Fruit fly (Drosophila melanogaster): ENCODE data around the gene eIF3g1.

eIF3g1 gene

DNA sequence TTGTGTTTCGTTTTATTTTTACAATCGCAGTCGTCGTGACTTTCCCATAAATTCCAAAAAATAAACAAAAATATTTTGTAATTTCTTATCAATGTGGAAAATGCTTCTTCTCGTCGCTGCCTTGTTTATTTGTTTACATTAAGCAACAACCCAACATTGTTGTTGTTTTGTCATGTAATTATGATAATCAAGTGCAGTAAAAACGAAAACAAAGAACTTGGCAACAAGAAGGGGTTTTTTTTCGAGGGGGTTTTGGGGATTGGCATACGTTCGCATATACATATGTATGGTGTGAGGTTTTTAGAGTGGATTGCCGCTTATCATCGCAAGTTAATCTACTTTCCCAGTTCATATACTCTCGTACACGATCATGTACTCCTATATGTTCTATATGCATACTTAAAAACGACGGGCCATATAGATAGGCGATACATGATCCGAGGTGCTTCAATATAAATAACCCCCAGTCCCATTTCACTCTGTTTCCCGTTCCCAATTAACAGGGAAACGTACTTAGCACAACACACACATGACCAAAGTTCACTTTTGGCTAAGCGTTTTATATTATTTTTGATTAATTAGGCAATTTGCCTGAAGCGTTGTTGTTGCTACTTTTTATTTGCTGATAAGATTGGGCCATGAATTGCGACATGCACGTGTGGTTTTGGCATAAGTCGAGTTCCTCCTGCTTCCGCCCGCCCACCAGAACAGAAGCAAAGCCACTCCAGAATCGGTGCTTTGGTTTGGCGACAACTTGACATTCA lies 43.6 kb upstream of the eIF3g1 start (continued):
- TF ChIP-seq D19A (tag; optimal IDR thresholded peaks at IDR 0.05) = peak; percentile 7
- peak; percentile 82 for TF ChIP-seq sens (GFP tag)
- no peak for TF ChIP-seq Sin3A (optimal IDR thresholded peaks at IDR 0.05)
- peak; percentile 0 for TF ChIP-seq CG15514 (GFP tag; optimal IDR thresholded peaks at IDR 0.05)
- TF ChIP-seq chif (GFP tag; optimal IDR thresholded peaks at IDR 0.05) = no peak
- peak; percentile 21 for TF ChIP-seq Sox102F (GFP tag; optimal IDR thresholded peaks at IDR 0.05)
- TF ChIP-seq CTCF (GFP tag; optimal IDR thresholded peaks at IDR 0.05) = peak; percentile 21
- TF ChIP-seq fd64A (GFP tag; optimal IDR thresholded peaks at IDR 0.05) = peak; percentile 61
- no peak for TF ChIP-seq ERR (GFP tag; optimal IDR thresholded peaks at IDR 0.05)
- TF ChIP-seq hth (optimal IDR thresholded peaks at IDR 0.05) = no peak
- peak; percentile 25 for TF ChIP-seq CG34376 (GFP tag; optimal IDR thresholded peaks at IDR 0.05)
- no peak for TF ChIP-seq gfzf (GFP tag; optimal IDR thresholded peaks at IDR 0.05)
- TF ChIP-seq CG14050 (GFP tag; IDR thresholded peaks at IDR 0.05) = no peak
- TF ChIP-seq HLH3B (GFP tag; IDR thresholded peaks at IDR 0.05) = no peak
- no peak for TF ChIP-seq CG4617 (GFP tag; optimal IDR thresholded peaks at IDR 0.05; ENCODE audit: borderline replicate concordance)
- TF ChIP-seq CG4854 (GFP tag; optimal IDR thresholded peaks at IDR 0.05) = no peak
- TF ChIP-seq CG31365 (tag; optimal IDR thresholded peaks at IDR 0.05) = peak; percentile 20
- no peak for TF ChIP-seq CG6791 (GFP tag; IDR thresholded peaks at IDR 0.05; ENCODE audit: partially characterized antibody)
- TF ChIP-seq CG9437 (GFP tag; optimal IDR thresholded peaks at IDR 0.05) = no peak
- TF ChIP-seq her (GFP tag; optimal IDR thresholded peaks at IDR 0.05) = no peak
- peak; percentile 12 for TF ChIP-seq sqz (GFP tag; optimal IDR thresholded peaks at IDR 0.05)
- peak; percentile 32 for TF ChIP-seq BtbVII (GFP tag; optimal IDR thresholded peaks at IDR 0.05)
- no peak for TF ChIP-seq CG6765 (GFP tag; optimal IDR thresholded peaks at IDR 0.05)
- TF ChIP-seq org-1 (GFP tag; optimal IDR thresholded peaks at IDR 0.05) = no peak
- TF ChIP-seq CG18599 (GFP tag; optimal IDR thresholded peaks at IDR 0.05) = no peak
- peak; percentile 5 for TF ChIP-seq dmrt99B (tag; optimal IDR thresholded peaks at IDR 0.05)
- peak; percentile 40; the same call in 1 of the 2 replicates for TF ChIP-seq vvl (GFP tag; IDR thresholded peaks at IDR 0.05)
- peak; percentile 32 for TF ChIP-seq PHDP (tag; optimal IDR thresholded peaks at IDR 0.05)
- peak; percentile 58 for TF ChIP-seq Hey (tag; optimal IDR thresholded peaks at IDR 0.05)
- peak; percentile 40 for TF ChIP-seq salm (tag; optimal IDR thresholded peaks at IDR 0.05)
- TF ChIP-seq CG17568 (GFP tag; optimal IDR thresholded peaks at IDR 0.05) = peak; percentile 44
- TF ChIP-seq Med (GFP tag) = peak; percentile 72
- TF ChIP-seq CG6683 (GFP tag; optimal IDR thresholded peaks at IDR 0.05) = no peak
- no peak for TF ChIP-seq fd3F (GFP tag; optimal IDR thresholded peaks at IDR 0.05)
- TF ChIP-seq run (tag; optimal IDR thresholded peaks at IDR 0.05) = peak; percentile 15
- TF ChIP-seq CG3838 (GFP tag; optimal IDR thresholded peaks at IDR 0.05) = peak; percentile 37
- peak; percentile 2 for TF ChIP-seq CG17912 (GFP tag; optimal IDR thresholded peaks at IDR 0.05)
- TF ChIP-seq CG12071 (GFP tag; optimal IDR thresholded peaks at IDR 0.05) = peak; percentile 38
- peak; percentile 57 for TF ChIP-seq CG17359 (tag; optimal IDR thresholded peaks at IDR 0.05)
- no peak for TF ChIP-seq Hr51 (GFP tag; optimal IDR thresholded peaks at IDR 0.05)
- TF ChIP-seq CG13287 (GFP tag; IDR thresholded peaks at IDR 0.05; ENCODE audit: partially characterized antibody) = no peak
- no peak for TF ChIP-seq CG2202 (tag; optimal IDR thresholded peaks at IDR 0.05)
- TF ChIP-seq gem (tag; optimal IDR thresholded peaks at IDR 0.05) = peak; percentile 27
- TF ChIP-seq oc (tag; optimal IDR thresholded peaks at IDR 0.05) = peak; percentile 19
- peak; percentile 35 for TF ChIP-seq CG3407 (GFP tag; optimal IDR thresholded peaks at IDR 0.05)
- peak; percentile 28 for TF ChIP-seq lab (GFP tag; optimal IDR thresholded peaks at IDR 0.05)
- no peak for TF ChIP-seq Deaf1 (tag; optimal IDR thresholded peaks at IDR 0.05)
- TF ChIP-seq sug (tag; optimal IDR thresholded peaks at IDR 0.05) = peak; percentile 58
- TF ChIP-seq HmgZ (tag; optimal IDR thresholded peaks at IDR 0.05) = peak; percentile 29
